Fruit fly (Drosophila melanogaster) whole organism: ENCODE results near the gene kibra.

ENCODE experiments used
- Dll ChIP-seq: fragments of >200 bp; optimal IDR thresholded peaks from 2 replicates; lab custom pipeline; 2017
- pan ChIP-seq: fragments of >200 bp; optimal IDR thresholded peaks from 2 replicates; lab custom pipeline; 2017
- psq ChIP-seq: fragments of >200 bp; optimal IDR thresholded peaks from 2 replicates; lab custom pipeline; 2017
- usp ChIP-seq: fragments of >200 bp; optimal IDR thresholded peaks from 2 replicates; lab custom pipeline; 2017; ENCODE audit warnings: missing biosample characterization, missing genetic modification characterization, mixed read lengths

DNA sequence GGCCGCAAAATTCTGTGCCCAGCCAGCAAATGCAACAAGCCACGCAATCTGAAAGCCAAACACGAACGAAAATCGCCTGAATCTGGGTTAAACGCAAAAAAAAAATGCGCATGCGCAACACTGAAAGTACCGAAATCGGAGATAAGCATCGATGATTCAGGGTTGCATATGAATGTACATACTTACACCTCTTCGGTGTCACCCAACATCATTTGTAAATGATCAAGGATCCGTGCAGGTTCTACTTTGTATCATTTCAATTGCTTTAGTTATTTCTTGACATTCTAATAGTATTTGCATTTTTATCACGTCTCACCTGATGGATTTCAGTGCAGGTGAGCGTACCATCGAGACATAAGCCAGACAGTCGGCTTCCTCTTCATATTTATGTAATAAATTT, 47.0 kb downstream of the kibra start:
- TF ChIP-seq pan (lab: Kevin White, UChicago) (no peak), psq (lab: Kevin White, UChicago) (no peak), usp (GFP tag; lab: Kevin White, UChicago) (no peak), Dll (lab: Kevin White, UChicago) (no peak)
